Fruit fly (Drosophila melanogaster) whole organism, embryonic: Measurements from ENCODE around the gene Jon66Cii.

Source experiments
- Abd-B ChIP-seq: fragments of 200-800 bp; sonication (Bioruptor generic); optimal IDR thresholded peaks from 2 replicates; lab custom pipeline; 2018; ENCODE audit warnings: missing biosample characterization, mild to moderate bottlenecking, missing genetic modification characterization, moderate library complexity
- Atf3 ChIP-seq: fragments of 200-800 bp; sonication (Bioruptor generic); optimal IDR thresholded peaks from 3 replicates; lab custom pipeline; 2016; ENCODE audit warnings: missing biosample characterization, missing genetic modification characterization
- Awh ChIP-seq: fragments of 200-800 bp; sonication (Bioruptor generic); IDR thresholded peaks from 2 replicates; pipeline ENCODE4, ENCODE4 v1.3.6; 2022; ENCODE audit warnings: missing biosample characterization, missing genetic modification characterization
- B-H2 ChIP-seq: fragments of 200-800 bp; sonication (Bioruptor generic); optimal IDR thresholded peaks from 2 replicates; lab custom pipeline; 2018; ENCODE audit warnings: missing biosample characterization, mild to moderate bottlenecking, missing genetic modification characterization
- BEAF-32 ChIP-seq: fragments of 200-800 bp; sonication (Bioruptor generic); optimal IDR thresholded peaks from 3 replicates; lab custom pipeline; 2017; ENCODE audit warnings: missing biosample characterization, missing genetic modification characterization, mild to moderate bottlenecking, moderate library complexity, missing genetic modification reagents
- Bdp1 ChIP-seq: fragments of 200-800 bp; sonication (Bioruptor generic); optimal IDR thresholded peaks from 3 replicates; lab custom pipeline; 2016; ENCODE audit warnings: missing biosample characterization, missing genetic modification characterization
- CG11560 ChIP-seq: fragments of 200-800 bp; sonication (Bioruptor generic); IDR thresholded peaks from 3 replicates; pipeline ENCODE4 v1.3.6; 2022; ENCODE audit warnings: missing biosample characterization, missing genetic modification characterization
- CG12104 ChIP-seq: fragments of 200-800 bp; sonication (Bioruptor generic); optimal IDR thresholded peaks from 3 replicates; lab custom pipeline; 2016; ENCODE audit warnings: missing biosample characterization, missing genetic modification characterization
- CG12299 ChIP-seq: fragments of 200-800 bp; sonication (Bioruptor generic); optimal IDR thresholded peaks from 2 replicates; lab custom pipeline; 2018; ENCODE audit warnings: missing biosample characterization, mild to moderate bottlenecking, missing genetic modification characterization
- CG13624 ChIP-seq: fragments of 200-800 bp; sonication (Bioruptor generic); optimal IDR thresholded peaks from 2 replicates; lab custom pipeline; 2016; ENCODE audit warnings: missing biosample characterization, missing genetic modification characterization
- CG14014 ChIP-seq: fragments of 200-800 bp; sonication (Bioruptor generic); IDR thresholded peaks from 2 replicates; pipeline ENCODE4 v1.3.6; 2022; ENCODE audit warnings: missing biosample characterization, missing genetic modification characterization
- CG14860 ChIP-seq: fragments of 200-800 bp; sonication (Bioruptor generic); IDR thresholded peaks from 3 replicates; pipeline ENCODE4 v1.3.6; 2022; ENCODE audit warnings: missing biosample characterization, missing genetic modification characterization; ENCODE audit not compliant: partially characterized antibody
- CG17361 ChIP-seq: fragments of 200-800 bp; sonication (Bioruptor generic); IDR thresholded peaks from 3 replicates; pipeline ENCODE4 v1.3.6; 2022; ENCODE audit warnings: missing biosample characterization, missing genetic modification characterization
- CG17385 ChIP-seq: fragments of 200-800 bp; sonication (Bioruptor generic); optimal IDR thresholded peaks from 3 replicates; lab custom pipeline; 2018; ENCODE audit warnings: missing biosample characterization, mild to moderate bottlenecking, missing genetic modification characterization
- CG31441 ChIP-seq: fragments of 200-800 bp; sonication (Bioruptor generic); IDR thresholded peaks from 2 replicates; pipeline ENCODE4 v1.3.6; 2022; ENCODE audit warnings: missing biosample characterization, missing genetic modification characterization
- CG33557 ChIP-seq: fragments of 200-800 bp; sonication (Bioruptor generic); optimal IDR thresholded peaks from 2 replicates; lab custom pipeline; 2019; ENCODE audit warnings: missing biosample characterization, mild to moderate bottlenecking, missing genetic modification characterization, moderate library complexity
- CG34224 ChIP-seq: fragments of 200-800 bp; sonication (Bioruptor generic); IDR thresholded peaks from 3 replicates; pipeline ENCODE4 v1.3.6; 2022; ENCODE audit warnings: missing biosample characterization, missing genetic modification characterization; ENCODE audit not compliant: partially characterized antibody
- CG4404 ChIP-seq: fragments of 200-800 bp; sonication (Bioruptor generic); IDR thresholded peaks from 2 replicates; pipeline ENCODE4 v1.3.6; 2022; ENCODE audit warnings: missing biosample characterization, missing genetic modification characterization
- CG4854 ChIP-seq: fragments of 200-800 bp; sonication (Bioruptor generic); optimal IDR thresholded peaks from 2 replicates; lab custom pipeline; 2016; ENCODE audit warnings: missing biosample characterization, missing genetic modification characterization, inconsistent platforms
- CG6689 ChIP-seq: fragments of 200-800 bp; sonication (Bioruptor generic); IDR thresholded peaks from 2 replicates; pipeline ENCODE4 v1.3.6; 2022; ENCODE audit warnings: missing biosample characterization, missing genetic modification characterization
- CG7987 ChIP-seq: fragments of 200-800 bp; sonication (Bioruptor generic); optimal IDR thresholded peaks from 2 replicates; lab custom pipeline; 2018; ENCODE audit warnings: missing biosample characterization, mild to moderate bottlenecking, missing genetic modification characterization, moderate library complexity
- CG8359 ChIP-seq: fragments of 200-800 bp; sonication (Bioruptor generic); optimal IDR thresholded peaks from 2 replicates; lab custom pipeline; 2017; ENCODE audit warnings: missing biosample characterization, mild to moderate bottlenecking, missing genetic modification characterization, borderline replicate concordance
- CG8478 ChIP-seq: fragments of >200 bp; optimal IDR thresholded peaks from 2 replicates; lab custom pipeline; 2018
- CG8765 ChIP-seq: fragments of 200-800 bp; sonication (Bioruptor generic); IDR thresholded peaks from 2 replicates; pipeline ENCODE4 v1.3.6; 2022; ENCODE audit warnings: missing biosample characterization, missing genetic modification characterization
- CG9437 ChIP-seq: fragments of 200-800 bp; sonication (Bioruptor generic); optimal IDR thresholded peaks from 2 replicates; lab custom pipeline; 2018; ENCODE audit warnings: missing biosample characterization, mild to moderate bottlenecking, missing genetic modification characterization
- CrebB ChIP-seq: fragments of 200-800 bp; sonication (Bioruptor generic); optimal IDR thresholded peaks from 3 replicates; lab custom pipeline; 2018; ENCODE audit warnings: missing biosample characterization, mild to moderate bottlenecking, missing genetic modification characterization
- ERR ChIP-seq: fragments of 200-800 bp; sonication (Bioruptor generic); optimal IDR thresholded peaks from 2 replicates; lab custom pipeline; 2016; ENCODE audit warnings: missing biosample characterization, missing genetic modification characterization
- Fer3 ChIP-seq: fragments of 200-800 bp; sonication (Bioruptor generic); optimal IDR thresholded peaks from 2 replicates; lab custom pipeline; 2018; ENCODE audit warnings: missing biosample characterization, mild to moderate bottlenecking, missing genetic modification characterization, moderate library complexity
- Gsc ChIP-seq: fragments of 200-800 bp; sonication (Bioruptor generic); IDR thresholded peaks from 2 replicates; pipeline ENCODE4 v1.3.6; 2022; ENCODE audit warnings: missing biosample characterization, missing genetic modification characterization
- Gug ChIP-seq: fragments of 200-800 bp; sonication (Bioruptor generic); IDR thresholded peaks from 4 replicates; pipeline ENCODE4 v1.3.6; 2022; ENCODE audit warnings: missing biosample characterization, missing genetic modification characterization
- HLH4C ChIP-seq: fragments of 200-800 bp; sonication (Bioruptor generic); IDR thresholded peaks from 3 replicates; pipeline ENCODE4 v1.3.6; 2022; ENCODE audit warnings: missing biosample characterization, missing genetic modification characterization; ENCODE audit not compliant: partially characterized antibody
- Lhr ChIP-seq: fragments of 200-800 bp; sonication (Bioruptor generic); optimal IDR thresholded peaks from 3 replicates; lab custom pipeline; 2017; ENCODE audit warnings: mild to moderate bottlenecking, missing biosample characterization, missing genetic modification reagents, missing genetic modification characterization
- NC2α ChIP-seq: fragments of 200-800 bp; sonication (Bioruptor generic); optimal IDR thresholded peaks from 2 replicates; lab custom pipeline; 2016; ENCODE audit warnings: missing biosample characterization, missing genetic modification characterization
- Nf-YA ChIP-seq: fragments of 200-800 bp; sonication (Bioruptor generic); IDR thresholded peaks from 2 replicates; pipeline ENCODE4 v1.3.6; 2022; ENCODE audit warnings: missing biosample characterization, missing genetic modification characterization
- Ssrp ChIP-seq: fragments of 200-800 bp; sonication (Bioruptor generic); optimal IDR thresholded peaks from 2 replicates; lab custom pipeline; 2018; ENCODE audit warnings: missing biosample characterization, mild to moderate bottlenecking, missing genetic modification characterization, moderate library complexity
- ap ChIP-seq: fragments of 200-800 bp; sonication (Bioruptor generic); IDR thresholded peaks from 2 replicates; pipeline ENCODE4 v1.3.6; 2022; ENCODE audit warnings: missing biosample characterization, missing genetic modification characterization
- az2 ChIP-seq: fragments of 200-800 bp; sonication (Bioruptor generic); optimal IDR thresholded peaks from 3 replicates; lab custom pipeline; 2016; ENCODE audit warnings: missing biosample characterization, missing genetic modification characterization
- bowl ChIP-seq: fragments of 200-800 bp; sonication (Bioruptor generic); IDR thresholded peaks from 2 replicates; pipeline ENCODE4 v1.3.6; 2022; ENCODE audit warnings: missing biosample characterization, missing genetic modification characterization
- cas ChIP-seq: fragments of 200-800 bp; sonication (Bioruptor generic); IDR thresholded peaks from 2 replicates; pipeline ENCODE4 v1.3.6; 2022; ENCODE audit warnings: missing biosample characterization, missing genetic modification characterization
- esg ChIP-seq: fragments of 200-800 bp; sonication (Bioruptor generic); conservative IDR thresholded peaks from 2 replicates; pipeline ENCODE4 v1.3.6; 2022; ENCODE audit warnings: missing biosample characterization, missing genetic modification characterization
- fu2 ChIP-seq: fragments of 200-800 bp; sonication (Bioruptor generic); optimal IDR thresholded peaks from 2 replicates; lab custom pipeline; 2016; ENCODE audit warnings: missing biosample characterization, missing genetic modification characterization
- gcm2 ChIP-seq: fragments of 200-800 bp; sonication (Bioruptor generic); optimal IDR thresholded peaks from 2 replicates; lab custom pipeline; 2016; ENCODE audit warnings: missing biosample characterization, missing genetic modification characterization
- nmo ChIP-seq: fragments of 200-800 bp; sonication (Bioruptor generic); optimal IDR thresholded peaks from 2 replicates; lab custom pipeline; 2018; ENCODE audit warnings: missing biosample characterization, mild to moderate bottlenecking, missing genetic modification characterization, moderate library complexity
- pan ChIP-seq, 4 experiments: fragments of >200 bp in 3 of 4; fragments of 200-800 bp in 1 of 4; sonication (Bioruptor generic) in 1 of 4; optimal IDR thresholded peaks in 3 of 4; IDR thresholded peaks in 1 of 4; 2 replicates each; pipeline versions ENCODE4 v1.3.6 to Lab custom; 2017 to 2022; ENCODE audit warnings: missing biosample characterization in 2 of 4, missing genetic modification characterization in 2 of 4, mixed read lengths in 1 of 4
- pita ChIP-seq: fragments of 200-800 bp; sonication (Bioruptor generic); optimal IDR thresholded peaks from 2 replicates; lab custom pipeline; 2017; ENCODE audit warnings: missing biosample characterization, mild to moderate bottlenecking, missing genetic modification characterization
- slbo ChIP-seq: fragments of 200-800 bp; sonication (Bioruptor generic); IDR thresholded peaks from 2 replicates; pipeline ENCODE4 v1.3.6; 2022; ENCODE audit warnings: missing biosample characterization, missing genetic modification characterization
- sna ChIP-seq: fragments of 200-800 bp; sonication (Bioruptor generic); IDR thresholded peaks from 2 replicates; pipeline ENCODE4 v1.3.6; 2022; ENCODE audit warnings: missing biosample characterization, missing genetic modification characterization; ENCODE audit not compliant: partially characterized antibody
- sob ChIP-seq: fragments of 200-800 bp; sonication (Bioruptor generic); IDR thresholded peaks from 2 replicates; pipeline ENCODE4 v1.3.6; 2022; ENCODE audit warnings: missing biosample characterization, missing genetic modification characterization
- tap ChIP-seq: fragments of 200-800 bp; optimal IDR thresholded peaks from 3 replicates; lab custom pipeline; 2019; ENCODE audit warnings: missing biosample characterization, mild to moderate bottlenecking, missing genetic modification characterization, moderate library complexity
- tgo ChIP-seq: fragments of 200-800 bp; sonication (Bioruptor generic); IDR thresholded peaks from 3 replicates; pipeline ENCODE4 v1.3.6; 2022; ENCODE audit warnings: missing biosample characterization, missing genetic modification characterization
- unc-4 ChIP-seq: fragments of 200-800 bp; sonication (Bioruptor generic); IDR thresholded peaks from 2 replicates; pipeline ENCODE4 v1.3.6; 2022; ENCODE audit warnings: missing biosample characterization, missing genetic modification characterization; ENCODE audit not compliant: partially characterized antibody

The Jon66Cii gene

DNA sequence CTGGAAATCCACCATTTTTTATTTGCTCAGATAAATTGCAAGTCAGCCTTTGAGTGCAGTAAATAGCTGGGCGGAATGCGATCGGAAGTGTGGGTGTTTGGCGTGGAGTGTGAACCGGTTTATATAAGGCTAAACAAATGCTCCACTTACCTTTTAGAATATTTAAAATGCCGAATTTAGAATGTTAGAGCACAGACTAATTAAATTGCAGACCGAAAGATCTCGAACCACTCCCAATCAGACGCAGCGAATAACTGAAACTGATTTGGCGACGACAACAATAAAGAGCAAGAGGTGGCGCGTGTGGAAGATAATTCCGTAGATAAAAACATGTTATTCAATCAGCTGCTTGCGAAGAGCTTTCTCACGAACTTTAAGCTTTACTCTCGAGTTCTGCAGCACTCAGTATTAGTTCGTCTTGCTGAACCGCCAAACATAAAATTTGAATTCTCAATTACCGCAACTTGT lies 32.8 kb downstream of the Jon66Cii start, which contains the start of gene Idh (continued):
- 0 out of 2 replicates have a peak, but pooled peaks have one; percentile 17 for TF ChIP-seq CG14014 (GFP tag; lab: Robert Waterston, UW)
- TF ChIP-seq B-H2 (GFP tag; lab: Kevin White, UChicago): peak; percentile 40
- no peak for TF ChIP-seq ERR
- TF ChIP-seq CG9437 (GFP tag; lab: Kevin White, UChicago): no peak
- no peak for TF ChIP-seq CG6689 (GFP tag; lab: Robert Waterston, UW)
- no peak for TF ChIP-seq bowl (GFP tag; lab: Robert Waterston, UW)
- peak; percentile 13 for TF ChIP-seq Abd-B (GFP tag; lab: Kevin White, UChicago)
- peak; percentile 61 for TF ChIP-seq unc-4 (GFP tag; lab: Robert Waterston, UW)
- TF ChIP-seq gcm2: no peak
- no peak for TF ChIP-seq CG14860 (GFP tag; lab: Robert Waterston, UW)
- peak; percentile 36; the same call in 1 of the 3 replicates for TF ChIP-seq HLH4C (GFP tag; lab: Robert Waterston, UW)
- no peak for TF ChIP-seq esg (GFP tag; lab: Robert Waterston, UW)
- TF ChIP-seq CG33557 (GFP tag; lab: Kevin White, UChicago): no peak
- no peak for TF ChIP-seq CG4854 (GFP tag; lab: Kevin White, UChicago)
- TF ChIP-seq cas (GFP tag; lab: Robert Waterston, UW): no peak
- no peak for TF ChIP-seq ap (GFP tag; lab: Robert Waterston, UW)
- peak; percentile 5 for TF ChIP-seq CG12299 (tag; lab: Kevin White, UChicago)
- TF ChIP-seq Lhr: no peak
- peak; percentile 37 for TF ChIP-seq CG17385 (GFP tag; lab: Kevin White, UChicago)
- peak; percentile 27 for TF ChIP-seq CG7987 (GFP tag; lab: Kevin White, UChicago)
- no peak for TF ChIP-seq slbo (GFP tag; lab: Robert Waterston, UW)
- TF ChIP-seq tgo (GFP tag; lab: Robert Waterston, UW): no peak
- TF ChIP-seq CG17361 (GFP tag; lab: Robert Waterston, UW): no peak
- TF ChIP-seq Awh (GFP tag; lab: Robert Waterston, UW): no peak
- TF ChIP-seq Fer3 (tag; lab: Kevin White, UChicago): peak; percentile 38
- no peak for TF ChIP-seq CG8765 (GFP tag; lab: Robert Waterston, UW)
- TF ChIP-seq CG8359 (GFP tag; lab: Kevin White, UChicago): no peak
- TF ChIP-seq CG8478: no peak
- no peak for TF ChIP-seq CG4404
- no peak for TF ChIP-seq CG12104 (GFP tag; lab: Kevin White, UChicago)
- TF ChIP-seq Gug (GFP tag; lab: Robert Waterston, UW): no peak
- peak; percentile 52 for TF ChIP-seq BEAF-32 (GFP tag; lab: Kevin White, UChicago)
- 0 out of 2 replicates have a peak, but pooled peaks have one; percentile 11 for TF ChIP-seq sob (GFP tag; lab: Robert Waterston, UW)
- no peak for TF ChIP-seq Gsc (GFP tag; lab: Robert Waterston, UW)
- no peak for TF ChIP-seq Atf3 (GFP tag; lab: Kevin White, UChicago)
- TF ChIP-seq CG34224: peak; percentile 65
- TF ChIP-seq CG31441 (GFP tag; lab: Robert Waterston, UW): no peak
- TF ChIP-seq Bdp1 (GFP tag; lab: Kevin White, UChicago): no peak
- peak; percentile 57; the same call in 1 of the 2 replicates for TF ChIP-seq sna (GFP tag; lab: Robert Waterston, UW)
- no peak for TF ChIP-seq tap (tag; lab: Kevin White, UChicago)
- TF ChIP-seq pan (optimal IDR thresholded peaks at IDR 0.05; lab: Kevin White, UChicago): no peak
- TF ChIP-seq pan (GFP tag; optimal IDR thresholded peaks at IDR 0.05 in 1 of 2, IDR thresholded peaks at IDR 0.05 in 1 of 2): no peak
- no peak for TF ChIP-seq fu2
- no peak for TF ChIP-seq Ssrp (tag; lab: Kevin White, UChicago)
- peak; percentile 51 for TF ChIP-seq CrebB (tag; lab: Kevin White, UChicago)
- TF ChIP-seq CG13624 (GFP tag; lab: Kevin White, UChicago): no peak
- TF ChIP-seq pita (GFP tag; lab: Kevin White, UChicago): no peak
- TF ChIP-seq nmo (GFP tag; lab: Kevin White, UChicago): no peak
- TF ChIP-seq NC2α (GFP tag; lab: Kevin White, UChicago): no peak
- TF ChIP-seq az2 (GFP tag; lab: Kevin White, UChicago): no peak
- TF ChIP-seq Nf-YA (GFP tag; lab: Robert Waterston, UW): no peak
- TF ChIP-seq CG11560 (tag; lab: Robert Waterston, UW): no peak
